Worm (Caenorhabditis elegans) whole organism, L3 larva: ENCODE measurements around the gene atf-6.
A peak's percentile ranks its signal among the peaks of the same experiment; 100 is the strongest.

Experiments used
- R02D3.7 ChIP-seq: fragments of 150-350 bp; optimal IDR thresholded peaks from 2 replicates; lab custom pipeline; 2014; ENCODE audit warnings: missing biosample characterization, missing genetic modification characterization
- ZK546.5 ChIP-seq: sonication (generic microtip); optimal IDR thresholded peaks from 2 replicates; lab custom pipeline; 2017; ENCODE audit warnings: missing biosample characterization, missing genetic modification characterization
- aly-2 ChIP-seq: fragments of 150-350 bp; optimal IDR thresholded peaks from 2 replicates; lab custom pipeline; 2014; ENCODE audit warnings: missing biosample characterization, missing genetic modification characterization
- ama-1 ChIP-seq: fragments of 150-350 bp; optimal IDR thresholded peaks from 2 replicates; lab custom pipeline; 2018
- ceh-16 ChIP-seq: sonication (generic microtip); optimal IDR thresholded peaks from 2 replicates; lab custom pipeline; 2017; ENCODE audit warnings: missing biosample characterization, missing genetic modification characterization
- ceh-28 ChIP-seq: fragments of 150-350 bp; optimal IDR thresholded peaks from 2 replicates; lab custom pipeline; 2014; ENCODE audit warnings: missing biosample characterization, missing genetic modification reagents, missing genetic modification characterization
- ceh-82 ChIP-seq: fragments of 150-350 bp; optimal IDR thresholded peaks from 2 replicates; lab custom pipeline; 2014; ENCODE audit warnings: missing biosample characterization, missing genetic modification characterization
- daf-12 ChIP-seq: fragments of 150-350 bp; optimal IDR thresholded peaks from 2 replicates; lab custom pipeline; 2014; ENCODE audit warnings: missing biosample characterization, missing genetic modification reagents, missing genetic modification characterization
- egl-27 ChIP-seq: sonication (generic microtip); optimal IDR thresholded peaks from 4 replicates; lab custom pipeline; 2017; ENCODE audit warnings: missing biosample characterization, missing genetic modification reagents, missing genetic modification characterization
- egl-5 ChIP-seq: fragments of 150-350 bp; optimal IDR thresholded peaks from 2 replicates; lab custom pipeline; 2017; ENCODE audit warnings: missing biosample characterization, missing genetic modification reagents, missing genetic modification characterization, inconsistent platforms
- elt-1 ChIP-seq: fragments of 150-350 bp; optimal IDR thresholded peaks from 2 replicates; lab custom pipeline; 2014; ENCODE audit warnings: missing biosample characterization, missing genetic modification characterization
- elt-2 ChIP-seq: sonication (generic microtip); optimal IDR thresholded peaks from 2 replicates; lab custom pipeline; 2016; ENCODE audit warnings: missing genetic modification reagents, mild to moderate bottlenecking, missing genetic modification characterization, missing compliant biosample characterization
- elt-3 ChIP-seq, 3 experiments: fragments of 150-350 bp in 1 of 3; sonication (generic microtip) in 2 of 3; optimal IDR thresholded peaks; 2 replicates in 2 of 3; 4 replicates in 1 of 3; lab custom pipeline; 2014 to 2017; ENCODE audit warnings: missing biosample characterization in 3 of 3, missing genetic modification characterization in 3 of 3
- eor-1 ChIP-seq, 2 experiments: fragments of 150-350 bp; optimal IDR thresholded peaks; 2 replicates each; lab custom pipeline; 2014 to 2018; ENCODE audit warnings: missing biosample characterization in 2 of 2, missing genetic modification characterization in 2 of 2
- fkh-10 ChIP-seq: sonication (generic microtip); optimal IDR thresholded peaks from 2 replicates; lab custom pipeline; 2017; ENCODE audit warnings: missing biosample characterization, missing genetic modification reagents, missing genetic modification characterization
- fkh-2 ChIP-seq: fragments of 150-350 bp; optimal IDR thresholded peaks from 2 replicates; lab custom pipeline; 2014; ENCODE audit warnings: missing biosample characterization, missing genetic modification reagents, missing genetic modification characterization
- fos-1 ChIP-seq: fragments of 150-350 bp; optimal IDR thresholded peaks from 2 replicates; lab custom pipeline; 2014; ENCODE audit warnings: missing biosample characterization, missing genetic modification characterization
- hmg-11 ChIP-seq: sonication (generic microtip); optimal IDR thresholded peaks from 2 replicates; lab custom pipeline; 2016; ENCODE audit warnings: missing genetic modification characterization, missing compliant biosample characterization
- jun-1 ChIP-seq: fragments of 150-350 bp; optimal IDR thresholded peaks from 2 replicates; lab custom pipeline; 2014; ENCODE audit warnings: missing biosample characterization, missing genetic modification reagents, missing genetic modification characterization
- lin-15B ChIP-seq: fragments of 150-350 bp; optimal IDR thresholded peaks from 2 replicates; lab custom pipeline; 2014; ENCODE audit warnings: missing biosample characterization, missing genetic modification characterization
- lin-39 ChIP-seq: fragments of 150-350 bp; optimal IDR thresholded peaks from 2 replicates; lab custom pipeline; 2018; ENCODE audit warnings: missing biosample characterization, missing genetic modification reagents, missing genetic modification characterization
- lsy-12 ChIP-seq: sonication (generic microtip); optimal IDR thresholded peaks from 2 replicates; lab custom pipeline; 2016; ENCODE audit warnings: mild to moderate bottlenecking, missing genetic modification characterization, missing compliant biosample characterization
- mdl-1 ChIP-seq: fragments of 150-350 bp; optimal IDR thresholded peaks from 2 replicates; lab custom pipeline; 2014; ENCODE audit warnings: missing biosample characterization, missing genetic modification characterization
- mml-1 ChIP-seq: fragments of 150-350 bp; sonication (generic microtip); optimal IDR thresholded peaks from 3 replicates; lab custom pipeline; 2014; ENCODE audit warnings: missing biosample characterization, missing genetic modification characterization
- nfya-1 ChIP-seq: sonication (generic microtip); optimal IDR thresholded peaks from 2 replicates; lab custom pipeline; 2017; ENCODE audit warnings: missing genetic modification characterization, mild to moderate bottlenecking, missing compliant biosample characterization, antibody characterized with exemption, moderate library complexity; ENCODE audit not compliant: insufficient read depth
- nhr-11 ChIP-seq: fragments of 150-350 bp; optimal IDR thresholded peaks from 2 replicates; lab custom pipeline; 2014; ENCODE audit warnings: missing biosample characterization, missing genetic modification characterization
- nhr-12 ChIP-seq: fragments of 150-350 bp; optimal IDR thresholded peaks from 2 replicates; lab custom pipeline; 2014; ENCODE audit warnings: missing biosample characterization, missing genetic modification characterization
- nhr-23 ChIP-seq: fragments of 150-350 bp; optimal IDR thresholded peaks from 2 replicates; lab custom pipeline; 2014; ENCODE audit warnings: missing biosample characterization, missing genetic modification reagents, missing genetic modification characterization
- nhr-237 ChIP-seq: fragments of 150-350 bp; optimal IDR thresholded peaks from 2 replicates; lab custom pipeline; 2014; ENCODE audit warnings: missing biosample characterization, missing genetic modification characterization
- nhr-25 ChIP-seq: sonication (generic microtip); optimal IDR thresholded peaks from 2 replicates; lab custom pipeline; 2017; ENCODE audit warnings: missing biosample characterization, missing genetic modification characterization
- nhr-28 ChIP-seq: fragments of 150-350 bp; optimal IDR thresholded peaks from 2 replicates; lab custom pipeline; 2014; ENCODE audit warnings: missing biosample characterization, missing genetic modification characterization
- nhr-43 ChIP-seq: sonication (generic microtip); optimal IDR thresholded peaks from 2 replicates; lab custom pipeline; 2016; ENCODE audit warnings: mild to moderate bottlenecking, missing genetic modification characterization, missing compliant biosample characterization; ENCODE audit not compliant: poor library complexity, severe bottlenecking
- nhr-67 ChIP-seq: fragments of 150-350 bp; optimal IDR thresholded peaks from 2 replicates; lab custom pipeline; 2014; ENCODE audit warnings: missing biosample characterization, missing genetic modification characterization
- nhr-76 ChIP-seq: fragments of 150-350 bp; sonication (generic microtip); optimal IDR thresholded peaks from 5 replicates; lab custom pipeline; 2014; ENCODE audit warnings: missing biosample characterization, missing genetic modification characterization
- nhr-77 ChIP-seq: fragments of 150-350 bp; optimal IDR thresholded peaks from 2 replicates; lab custom pipeline; 2014; ENCODE audit warnings: missing biosample characterization, missing genetic modification characterization
- pha-4 ChIP-seq: fragments of 150-350 bp; optimal IDR thresholded peaks from 2 replicates; lab custom pipeline; 2014; ENCODE audit warnings: missing biosample characterization, missing genetic modification reagents, missing genetic modification characterization
- pqm-1 ChIP-seq: fragments of 150-350 bp; optimal IDR thresholded peaks from 2 replicates; lab custom pipeline; 2017; ENCODE audit warnings: missing biosample characterization, missing genetic modification characterization, inconsistent platforms
- sea-2 ChIP-seq: fragments of 150-350 bp; sonication (generic microtip); optimal IDR thresholded peaks from 4 replicates; lab custom pipeline; 2014; ENCODE audit warnings: missing biosample characterization, missing genetic modification reagents, missing genetic modification characterization
- skn-1 ChIP-seq: fragments of 150-350 bp; optimal IDR thresholded peaks from 2 replicates; lab custom pipeline; 2014; ENCODE audit warnings: missing biosample characterization, missing genetic modification characterization
- unc-39 ChIP-seq: sonication (generic microtip); optimal IDR thresholded peaks from 4 replicates; lab custom pipeline; 2017; ENCODE audit warnings: missing biosample characterization, missing genetic modification characterization
- zag-1 ChIP-seq: fragments of 150-350 bp; optimal IDR thresholded peaks from 2 replicates; lab custom pipeline; 2014; ENCODE audit warnings: missing biosample characterization, missing genetic modification characterization
- ztf-11 ChIP-seq: fragments of 150-350 bp; optimal IDR thresholded peaks from 2 replicates; lab custom pipeline; 2014; ENCODE audit warnings: missing biosample characterization, missing genetic modification characterization
- ztf-4 ChIP-seq: fragments of 150-350 bp; optimal IDR thresholded peaks from 2 replicates; lab custom pipeline; 2014; ENCODE audit warnings: missing biosample characterization, missing genetic modification characterization

The atf-6 gene

DNA sequence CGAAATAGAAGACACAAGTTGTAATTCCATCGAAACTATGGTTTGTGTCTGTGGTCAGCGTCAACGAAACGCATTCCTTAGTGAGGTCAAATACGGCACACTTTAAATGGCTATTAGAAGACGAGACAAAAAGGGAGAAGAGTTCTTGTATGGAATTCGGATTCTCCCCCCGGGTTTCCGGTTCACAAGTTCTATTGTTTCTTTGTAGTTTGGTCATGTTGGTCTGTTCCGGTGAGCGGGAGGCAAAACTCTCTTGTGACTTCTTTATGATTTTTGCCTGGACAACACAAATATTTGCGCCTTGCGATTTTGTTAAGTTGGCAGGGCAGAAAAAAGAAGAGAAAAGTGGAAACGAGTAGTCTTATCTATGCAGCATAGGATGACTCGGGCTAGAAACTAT is 37.1 kb downstream of the atf-6 start:
- TF ChIP-seq nhr-11 (tag; lab: Kevin White, UChicago) (no peak), fkh-2 (tag; lab: Kevin White, UChicago) (no peak), nhr-237 (tag; lab: Kevin White, UChicago) (no peak), ceh-16 (tag; lab: Kevin White, UChicago) (no peak), lsy-12 (tag; lab: Kevin White, UChicago) (peak; percentile 70), egl-27 (tag; lab: Kevin White, UChicago) (peak; percentile 53), mdl-1 (no peak), ceh-82 (tag; lab: Kevin White, UChicago) (no peak), fkh-10 (GFP tag; lab: Kevin White, UChicago) (no peak), hmg-11 (no peak), mml-1 (no peak), nhr-76 (tag; lab: Kevin White, UChicago) (no peak), aly-2 (tag; lab: Kevin White, UChicago) (no peak), jun-1 (no peak), pha-4 (tag; lab: Kevin White, UChicago) (no peak), ceh-28 (tag; lab: Kevin White, UChicago) (no peak), pqm-1 (tag; lab: Kevin White, UChicago) (no peak), elt-3 (tag; optimal IDR thresholded peaks at IDR 0.05; lab: Kevin White, UChicago) (no peak), ama-1 (peak; percentile 36)

DNA sequence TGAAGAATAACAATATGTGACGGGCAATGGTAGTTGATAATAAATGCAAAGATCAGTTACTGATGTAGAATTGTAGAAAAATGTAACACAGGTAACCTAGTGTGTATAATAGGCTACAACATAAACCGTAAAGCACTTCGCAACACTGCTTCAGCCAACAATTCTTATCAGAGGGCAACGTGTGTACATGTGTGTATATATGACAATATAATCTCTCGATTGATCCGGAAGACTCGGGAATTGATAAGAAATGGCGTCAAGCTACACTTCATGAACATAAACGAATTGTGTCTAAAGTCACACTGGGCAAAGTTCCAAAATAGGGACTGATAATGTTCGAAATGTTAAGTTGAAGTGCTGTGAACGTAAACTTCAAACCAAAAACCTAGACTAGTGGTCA is 37.7 kb downstream of the atf-6 start:
- TF ChIP-seq lsy-12 (tag; lab: Kevin White, UChicago) (no peak), nfya-1 (tag; lab: Kevin White, UChicago) (no peak), nhr-77 (tag; lab: Kevin White, UChicago) (no peak), eor-1 (tag; optimal IDR thresholded peaks at IDR 0.05; lab: Kevin White, UChicago) (no peak), jun-1 (peak; percentile 54), pha-4 (tag; lab: Kevin White, UChicago) (peak; percentile 38), elt-3 (tag; optimal IDR thresholded peaks at IDR 0.05; lab: Kevin White, UChicago) (no peak), sea-2 (GFP tag; lab: Kevin White, UChicago) (no peak), pqm-1 (tag; lab: Kevin White, UChicago) (peak; percentile 97), egl-5 (no peak), nhr-25 (tag; lab: Kevin White, UChicago) (no peak), mdl-1 (no peak), nhr-43 (tag; lab: Kevin White, UChicago) (no peak), nhr-12 (tag; lab: Kevin White, UChicago) (no peak), elt-1 (tag; lab: Kevin White, UChicago) (no peak), R02D3.7 (tag; lab: Kevin White, UChicago) (no peak), elt-2 (tag; lab: Kevin White, UChicago) (peak; percentile 96)

DNA sequence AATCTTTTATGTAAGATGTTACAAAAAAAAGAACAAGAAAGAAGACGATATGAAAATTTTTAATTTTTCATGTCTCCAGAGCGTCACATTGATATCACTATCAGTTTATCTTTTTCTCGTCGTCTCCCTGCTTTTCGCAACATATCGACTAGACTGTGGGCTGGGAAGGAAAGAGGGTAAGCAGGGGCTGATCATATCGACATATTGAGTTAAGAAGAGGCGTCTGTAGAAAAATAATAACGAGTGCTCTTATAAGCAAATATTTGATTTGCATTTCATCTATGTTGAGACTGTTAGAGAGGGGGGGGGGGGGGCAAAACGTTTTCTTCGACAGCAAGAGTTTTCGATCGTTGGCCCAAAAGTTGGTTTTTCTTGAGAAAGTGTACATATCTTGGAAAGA is 38.2 kb downstream of the atf-6 start:
- TF ChIP-seq pha-4 (tag; lab: Kevin White, UChicago) (peak; percentile 79), pqm-1 (tag; lab: Kevin White, UChicago) (peak; percentile 19), elt-3 (tag; optimal IDR thresholded peaks at IDR 0.05; lab: Kevin White, UChicago) (no peak), R02D3.7 (tag; lab: Kevin White, UChicago) (no peak)
- TF ChIP-seq, all 47 proteins: peak for 2

DNA sequence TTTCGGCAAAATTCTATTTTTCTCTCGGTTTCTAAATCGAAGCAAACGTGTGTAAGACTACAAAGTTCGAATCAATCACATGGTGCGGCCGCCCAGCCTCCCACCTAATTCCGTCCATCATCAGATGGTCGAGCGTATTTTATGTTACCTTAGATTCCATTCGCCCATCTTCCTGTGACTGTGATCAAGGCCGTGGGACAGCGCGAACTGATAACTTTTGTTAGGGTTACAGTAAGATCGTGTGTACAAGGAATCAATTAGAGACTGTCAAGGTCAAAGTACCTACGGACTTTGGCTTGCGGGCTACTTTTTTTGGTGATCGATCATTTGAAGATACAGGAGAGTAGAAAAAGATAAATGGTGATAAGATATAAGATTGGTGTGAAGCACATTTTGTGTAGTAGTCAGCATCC is 42.3 kb downstream of the atf-6 start:
- no peak for TF ChIP-seq nhr-28 (tag; lab: Kevin White, UChicago)
- TF ChIP-seq lin-39 (tag; lab: Kevin White, UChicago): no peak
- no peak for TF ChIP-seq ZK546.5 (tag; lab: Kevin White, UChicago)
- no peak for TF ChIP-seq ceh-82 (tag; lab: Kevin White, UChicago)
- TF ChIP-seq ztf-11 (tag; lab: Kevin White, UChicago): no peak
- TF ChIP-seq nhr-43 (tag; lab: Kevin White, UChicago): peak; percentile 83
- peak; percentile 54 for TF ChIP-seq pqm-1 (tag; lab: Kevin White, UChicago)
- peak; percentile 11 for TF ChIP-seq ceh-28 (tag; lab: Kevin White, UChicago)
- TF ChIP-seq aly-2 (tag; lab: Kevin White, UChicago): no peak
- no peak for TF ChIP-seq mml-1
- no peak for TF ChIP-seq ztf-4 (tag; lab: Kevin White, UChicago)
- TF ChIP-seq unc-39 (tag; lab: Kevin White, UChicago): no peak
- no peak for TF ChIP-seq pha-4 (tag; lab: Kevin White, UChicago)
- TF ChIP-seq egl-27 (tag; lab: Kevin White, UChicago): no peak
- no peak for TF ChIP-seq R02D3.7 (tag; lab: Kevin White, UChicago)
- no peak for TF ChIP-seq elt-2 (tag; lab: Kevin White, UChicago)
- TF ChIP-seq skn-1 (tag; lab: Kevin White, UChicago): no peak
- peak; percentile 75 for TF ChIP-seq jun-1
- no peak for TF ChIP-seq lin-15B (tag; lab: Kevin White, UChicago)
- peak; percentile 49 for TF ChIP-seq mdl-1
- no peak for TF ChIP-seq fkh-2 (tag; lab: Kevin White, UChicago)
- TF ChIP-seq nhr-23 (tag; lab: Kevin White, UChicago): peak; percentile 93
- peak; percentile 89 for TF ChIP-seq nhr-25 (tag; lab: Kevin White, UChicago)
- TF ChIP-seq nhr-76 (tag; lab: Kevin White, UChicago): peak; percentile 64
- no peak for TF ChIP-seq fos-1 (tag; lab: Kevin White, UChicago)
- no peak for TF ChIP-seq daf-12 (tag; lab: Kevin White, UChicago)
- no peak for TF ChIP-seq nhr-12 (tag; lab: Kevin White, UChicago)
- TF ChIP-seq fkh-10 (GFP tag; lab: Kevin White, UChicago): no peak
- TF ChIP-seq elt-3 (tag; optimal IDR thresholded peaks at IDR 0.05; lab: Kevin White, UChicago): peak in 2 of 3 experiments; percentile 86 to 87
- TF ChIP-seq elt-1 (tag; lab: Kevin White, UChicago): no peak
- no peak for TF ChIP-seq nhr-67
- TF ChIP-seq nhr-11 (tag; lab: Kevin White, UChicago): peak; percentile 69
- TF ChIP-seq nhr-237 (tag; lab: Kevin White, UChicago): no peak
- no peak for TF ChIP-seq sea-2 (GFP tag; lab: Kevin White, UChicago)
- no peak for TF ChIP-seq ama-1
- TF ChIP-seq zag-1 (tag; lab: Kevin White, UChicago): no peak
